Worm (Caenorhabditis elegans): ENCODE results near the gene ets-10.

The ets-10 gene

DNA sequence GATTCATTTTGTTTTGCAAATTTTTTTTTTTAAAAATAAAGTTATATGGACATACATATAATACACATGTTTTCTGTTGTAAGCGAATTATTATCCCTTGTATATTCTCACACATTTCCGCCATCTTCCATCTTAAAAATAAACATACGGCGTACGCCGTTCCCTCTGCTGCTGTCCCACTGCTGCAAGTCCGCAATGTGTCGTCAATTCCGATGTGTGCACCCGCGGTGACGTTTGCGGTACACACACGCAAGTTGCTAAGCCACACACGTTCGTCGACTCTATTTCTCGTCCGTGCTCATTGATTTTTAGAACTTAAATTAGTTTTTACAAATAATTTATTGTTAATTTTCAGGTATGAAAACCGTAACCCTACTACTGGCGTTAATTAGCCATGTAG is 23.7 kb upstream of the ets-10 start, which contains the start of gene C52B9.4 (continued):
- TF ChIP-seq dmd-8 (GFP tag; IDR thresholded peaks at IDR 0.05) (no peak), lin-15B (tag; optimal IDR thresholded peaks at IDR 0.05) (no peak), lin-38 (GFP tag; IDR thresholded peaks at IDR 0.05) (no peak), D1046.2 (GFP tag; IDR thresholded peaks at IDR 0.05) (no peak), T26A8.4 (GFP tag; IDR thresholded peaks at IDR 0.05) (no peak), fkh-10 (GFP tag; optimal IDR thresholded peaks at IDR 0.05) (no peak), madf-9 (GFP tag; conservative IDR thresholded peaks at IDR 0.05) (no peak), lsy-2 (tag; optimal IDR thresholded peaks at IDR 0.05) (peak in 1 of 2 experiments; percentile 58), nhr-11 (tag; optimal IDR thresholded peaks at IDR 0.05) (no peak), mdl-1 (tag; optimal IDR thresholded peaks at IDR 0.05) (no peak), snpc-1.2 (GFP tag; IDR thresholded peaks at IDR 0.05) (no peak), mep-1 (tag; optimal IDR thresholded peaks at IDR 0.05) (peak; percentile 32), lir-3 (tag; optimal IDR thresholded peaks at IDR 0.05) (no peak), lin-13 (GFP tag; optimal IDR thresholded peaks at IDR 0.05) (no peak), Y5F2A.4 (GFP tag; optimal IDR thresholded peaks at IDR 0.05) (no peak), mxl-2 (GFP tag; conservative IDR thresholded peaks at IDR 0.05) (no peak), dmd-9 (GFP tag; IDR thresholded peaks at IDR 0.05) (no peak), attf-4 (tag; optimal IDR thresholded peaks at IDR 0.05) (no peak), ces-1 (GFP tag; optimal IDR thresholded peaks at IDR 0.05) (no peak), unc-39 (tag; optimal IDR thresholded peaks at IDR 0.05) (no peak), nhr-28 (tag; optimal IDR thresholded peaks at IDR 0.05) (peak; percentile 27), vab-7 (GFP tag; IDR thresholded peaks at IDR 0.05) (no peak), ceh-28 (tag; optimal IDR thresholded peaks at IDR 0.05) (no peak), zag-1 (tag; optimal IDR thresholded peaks at IDR 0.05) (no peak), ceh-82 (tag; optimal IDR thresholded peaks at IDR 0.05) (no peak), hlh-11 (tag; optimal IDR thresholded peaks at IDR 0.05) (peak; percentile 58), pha-4 (GFP tag; IDR thresholded peaks at IDR 0.05) (no peak), pha-4 (tag; optimal IDR thresholded peaks at IDR 0.05) (no peak), nhr-76 (tag; optimal IDR thresholded peaks at IDR 0.05) (no peak), mdt-29 (GFP tag; IDR thresholded peaks at IDR 0.05) (no peak), fos-1 (tag; optimal IDR thresholded peaks at IDR 0.05) (no peak), F44E2.7 (GFP tag; IDR thresholded peaks at IDR 0.05) (no peak), F49E8.2 (tag; optimal IDR thresholded peaks at IDR 0.05; ENCODE audit: borderline replicate concordance) (no peak), arid-1 (GFP tag; conservative IDR thresholded peaks at IDR 0.05) (no peak), daf-12 (tag; optimal IDR thresholded peaks at IDR 0.05) (no peak), madf-5 (GFP tag; IDR thresholded peaks at IDR 0.05) (no peak), php-3 (GFP tag; IDR thresholded peaks at IDR 0.05) (no peak), aly-2 (tag; optimal IDR thresholded peaks at IDR 0.05) (no peak), ctbp-1 (GFP tag; IDR thresholded peaks at IDR 0.05) (no peak), nhr-48 (tag; optimal IDR thresholded peaks at IDR 0.05) (peak; percentile 85), nhr-77 (tag; optimal IDR thresholded peaks at IDR 0.05) (no peak), pqm-1 (tag; optimal IDR thresholded peaks at IDR 0.05) (no peak), zfp-3 (GFP tag; conservative IDR thresholded peaks at IDR 0.05) (no peak), zip-11 (GFP tag; IDR thresholded peaks at IDR 0.05) (no peak), hlh-30 (tag; optimal IDR thresholded peaks at IDR 0.05; ENCODE audit: insufficient read depth) (peak; percentile 41), duxl-1 (tag; optimal IDR thresholded peaks at IDR 0.05; ENCODE audit: poor library complexity) (no peak), lin-1 (GFP tag; IDR thresholded peaks at IDR 0.05) (no peak), ceh-44 (GFP tag; IDR thresholded peaks at IDR 0.05) (no peak), Y75B8A.6 (GFP tag; IDR thresholded peaks at IDR 0.05) (no peak), lim-7 (GFP tag; IDR thresholded peaks at IDR 0.05) (no peak), nhr-10 (tag; optimal IDR thresholded peaks at IDR 0.05) (no peak), ZK546.5 (tag; optimal IDR thresholded peaks at IDR 0.05) (no peak), ZK337.2 (GFP tag; IDR thresholded peaks at IDR 0.05) (no peak), sdz-12 (GFP tag; optimal IDR thresholded peaks at IDR 0.05) (no peak)
